Worm (Caenorhabditis elegans) whole organism, young adult: ENCODE results near the gene ZK1248.4.
A peak's percentile ranks its signal among the peaks of the same experiment; 100 is the strongest.

ENCODE experiments used
- B0019.2 ChIP-seq: fragments of 200-800 bp; sonication (Bioruptor generic); conservative IDR thresholded peaks from 2 replicates; pipeline ENCODE4 v1.3.6; 2022; ENCODE audit warnings: missing genetic modification reagents, missing genetic modification characterization, missing compliant biosample characterization
- B0261.1 ChIP-seq: sonication (generic microtip); optimal IDR thresholded peaks from 2 replicates; lab custom pipeline; 2016; ENCODE audit warnings: mild to moderate bottlenecking, missing genetic modification characterization, moderate library complexity, missing compliant biosample characterization
- B0336.3 ChIP-seq: fragments of 200-800 bp; sonication (Bioruptor generic); IDR thresholded peaks from 2 replicates; pipeline ENCODE4 v1.3.6; 2022; ENCODE audit warnings: missing genetic modification characterization, missing compliant biosample characterization
- C06A6.2 ChIP-seq: fragments of 200-800 bp; sonication (Bioruptor generic); conservative IDR thresholded peaks from 2 replicates; pipeline ENCODE4 v1.3.6; 2022; ENCODE audit warnings: missing genetic modification characterization, missing compliant biosample characterization
- F10E7.11 ChIP-seq: sonication (generic microtip); optimal IDR thresholded peaks from 2 replicates; lab custom pipeline; 2017; ENCODE audit warnings: mild to moderate bottlenecking, missing genetic modification characterization, moderate library complexity, missing compliant biosample characterization
- F23B12.7 ChIP-seq: sonication (generic microtip); optimal IDR thresholded peaks from 2 replicates; lab custom pipeline; 2017; ENCODE audit warnings: missing genetic modification characterization, mild to moderate bottlenecking, missing compliant biosample characterization, antibody characterized with exemption, moderate library complexity; ENCODE audit not compliant: insufficient read depth
- F33H1.4 ChIP-seq: fragments of 200-800 bp; sonication (Bioruptor generic); IDR thresholded peaks from 2 replicates; pipeline ENCODE4 v1.3.6; 2022; ENCODE audit warnings: missing genetic modification reagents, missing genetic modification characterization, missing compliant biosample characterization
- F37B4.10 ChIP-seq: fragments of 200-800 bp; sonication (Bioruptor generic); IDR thresholded peaks from 2 replicates; pipeline ENCODE4 v1.3.6; 2022; ENCODE audit warnings: missing genetic modification characterization, missing compliant biosample characterization
- F49E8.2 ChIP-seq: sonication (generic microtip); optimal IDR thresholded peaks from 3 replicates; lab custom pipeline; 2017; ENCODE audit warnings: missing genetic modification characterization, mild to moderate bottlenecking, missing compliant biosample characterization, antibody characterized with exemption, moderate library complexity; ENCODE audit not compliant: insufficient read depth
- F52B5.7 ChIP-seq: sonication (generic microtip); optimal IDR thresholded peaks from 2 replicates; lab custom pipeline; 2016; ENCODE audit warnings: mild to moderate bottlenecking, missing genetic modification characterization, missing compliant biosample characterization
- K12H6.12 ChIP-seq: fragments of 200-800 bp; sonication (Bioruptor generic); optimal IDR thresholded peaks from 2 replicates; lab custom pipeline; 2018; ENCODE audit warnings: mild to moderate bottlenecking, missing genetic modification characterization, missing compliant biosample characterization
- atf-7 ChIP-seq: sonication (generic microtip); optimal IDR thresholded peaks from 2 replicates; lab custom pipeline; 2017; ENCODE audit warnings: mild to moderate bottlenecking, missing genetic modification characterization, missing compliant biosample characterization
- athp-1 ChIP-seq: sonication (generic microtip); optimal IDR thresholded peaks from 2 replicates; lab custom pipeline; 2017; ENCODE audit warnings: mild to moderate bottlenecking, missing genetic modification characterization, missing compliant biosample characterization
- attf-5 ChIP-seq: fragments of 200-800 bp; sonication (Bioruptor generic); optimal IDR thresholded peaks from 2 replicates; lab custom pipeline; 2018; ENCODE audit warnings: mild to moderate bottlenecking, missing genetic modification characterization, missing compliant biosample characterization
- bed-1 ChIP-seq: fragments of 200-800 bp; sonication (Bioruptor generic); IDR thresholded peaks from 2 replicates; pipeline ENCODE4 v1.3.6; 2022; ENCODE audit warnings: missing genetic modification reagents, missing genetic modification characterization, missing compliant biosample characterization
- bed-2 ChIP-seq: fragments of 200-800 bp; sonication (Bioruptor generic); IDR thresholded peaks from 2 replicates; pipeline ENCODE4 v1.3.6; 2022; ENCODE audit warnings: missing genetic modification reagents, missing genetic modification characterization, missing compliant biosample characterization
- cebp-2 ChIP-seq: fragments of 200-800 bp; sonication (Bioruptor generic); IDR thresholded peaks from 2 replicates; pipeline ENCODE4 v1.3.6; 2022; ENCODE audit warnings: missing genetic modification characterization, missing compliant biosample characterization
- chd-7 ChIP-seq: sonication (generic microtip); optimal IDR thresholded peaks from 2 replicates; lab custom pipeline; 2016; ENCODE audit warnings: mild to moderate bottlenecking, missing genetic modification characterization, moderate library complexity, missing compliant biosample characterization
- dpff-1 ChIP-seq: sonication (generic microtip); optimal IDR thresholded peaks from 2 replicates; lab custom pipeline; 2017; ENCODE audit warnings: mild to moderate bottlenecking, missing genetic modification characterization, missing compliant biosample characterization
- hmg-20 ChIP-seq: fragments of 200-800 bp; sonication (Bioruptor generic); IDR thresholded peaks from 2 replicates; pipeline ENCODE4 v1.3.6; 2022; ENCODE audit warnings: missing genetic modification reagents, missing genetic modification characterization, missing compliant biosample characterization
- lin-35 ChIP-seq, 3 experiments: fragments of 150-350 bp in 2 of 3; sonication (generic microtip) in 1 of 3; optimal IDR thresholded peaks; 2 replicates each; lab custom pipeline; 2014 to 2018; ENCODE audit warnings: missing biosample characterization in 3 of 3, missing genetic modification characterization in 3 of 3, missing genetic modification reagents in 3 of 3
- lin-40 ChIP-seq: sonication (generic microtip); optimal IDR thresholded peaks from 2 replicates; lab custom pipeline; 2016; ENCODE audit warnings: missing genetic modification characterization, mild to moderate bottlenecking, missing compliant biosample characterization, missing genotype, missing genetic modification reagents
- lsl-1 ChIP-seq: fragments of 200-800 bp; sonication (Bioruptor generic); optimal IDR thresholded peaks from 2 replicates; lab custom pipeline; 2018; ENCODE audit warnings: mild to moderate bottlenecking, missing genetic modification characterization, moderate library complexity, missing compliant biosample characterization
- mel-28 ChIP-seq: sonication (generic microtip); optimal IDR thresholded peaks from 2 replicates; lab custom pipeline; 2016; ENCODE audit warnings: borderline replicate concordance, mild to moderate bottlenecking, missing genetic modification characterization, missing compliant biosample characterization
- nfyb-1 ChIP-seq: fragments of 200-800 bp; sonication (Bioruptor generic); IDR thresholded peaks from 2 replicates; pipeline ENCODE4 v1.3.6; 2022; ENCODE audit warnings: missing genetic modification reagents, missing genetic modification characterization, missing compliant biosample characterization
- pha-4 ChIP-seq: fragments of 150-350 bp; sonication (generic microtip); optimal IDR thresholded peaks from 2 replicates; lab custom pipeline; 2014; ENCODE audit warnings: missing biosample characterization, missing genetic modification reagents, missing genetic modification characterization
- rcor-1 ChIP-seq: fragments of 200-800 bp; sonication (Bioruptor generic); IDR thresholded peaks from 2 replicates; pipeline ENCODE4 v1.3.6; 2022; ENCODE audit warnings: missing genetic modification reagents, missing genetic modification characterization, missing compliant biosample characterization
- rec-8 ChIP-seq, 2 experiments: sonication (generic microtip); optimal IDR thresholded peaks; 2 replicates each; lab custom pipeline; 2016; ENCODE audit warnings: mild to moderate bottlenecking in 2 of 2, missing genetic modification characterization in 2 of 2, missing genetic modification reagents in 2 of 2, missing genotype in 2 of 2, missing biosample characterization in 1 of 2, missing compliant biosample characterization in 1 of 2, moderate library complexity in 1 of 2
- repo-1 ChIP-seq: sonication (generic microtip); optimal IDR thresholded peaks from 2 replicates; lab custom pipeline; 2017; ENCODE audit warnings: mild to moderate bottlenecking, missing genetic modification characterization, missing compliant biosample characterization
- rpc-1 ChIP-seq, 2 experiments: fragments of 150-350 bp in 1 of 2; sonication (generic microtip) in 1 of 2; optimal IDR thresholded peaks; 2 replicates each; lab custom pipeline; 2014 to 2018; ENCODE audit warnings: missing biosample characterization in 1 of 2, missing genetic modification characterization in 1 of 2, missing genetic modification reagents in 1 of 2, missing genotype in 1 of 2
- sdz-38 ChIP-seq: sonication (generic microtip); optimal IDR thresholded peaks from 2 replicates; lab custom pipeline; 2016; ENCODE audit warnings: missing genotype, missing genetic modification characterization, missing compliant biosample characterization
- snpc-3.4 ChIP-seq: sonication (generic microtip); optimal IDR thresholded peaks from 2 replicates; lab custom pipeline; 2017; ENCODE audit warnings: missing genetic modification characterization, mild to moderate bottlenecking, missing compliant biosample characterization, antibody characterized with exemption, moderate library complexity, missing genotype, missing genetic modification reagents
- snpc-4 ChIP-seq, 5 experiments: fragments of 150-350 bp in 1 of 5; sonication (generic microtip) in 4 of 5; optimal IDR thresholded peaks; 2 replicates each; lab custom pipeline; 2014 to 2018; ENCODE audit warnings: missing genetic modification characterization in 5 of 5, missing biosample characterization in 3 of 5, antibody characterized with exemption in 2 of 5, mild to moderate bottlenecking in 2 of 5, missing compliant biosample characterization in 2 of 5, missing genotype in 2 of 5, moderate library complexity in 2 of 5, missing genetic modification reagents in 1 of 5
- tbp1 ChIP-seq: fragments of 200-800 bp; sonication (Bioruptor generic); optimal IDR thresholded peaks from 2 replicates; lab custom pipeline; 2018; ENCODE audit warnings: mild to moderate bottlenecking, missing genetic modification characterization, missing compliant biosample characterization
- tbx-9 ChIP-seq: sonication (generic microtip); optimal IDR thresholded peaks from 2 replicates; lab custom pipeline; 2016; ENCODE audit warnings: borderline replicate concordance, missing genetic modification characterization, inconsistent platforms, missing compliant biosample characterization
- tlf-1 ChIP-seq: fragments of 200-800 bp; sonication (Bioruptor generic); optimal IDR thresholded peaks from 2 replicates; lab custom pipeline; 2018; ENCODE audit warnings: mild to moderate bottlenecking, missing genetic modification characterization, missing compliant biosample characterization
- xnd-1 ChIP-seq: sonication (generic microtip); optimal IDR thresholded peaks from 2 replicates; lab custom pipeline; 2016; ENCODE audit warnings: missing genotype, missing genetic modification reagents, missing genetic modification characterization, missing compliant biosample characterization
- zim-3 ChIP-seq: sonication (generic microtip); optimal IDR thresholded peaks from 2 replicates; lab custom pipeline; 2017; ENCODE audit warnings: mild to moderate bottlenecking, missing genetic modification characterization, moderate library complexity, missing compliant biosample characterization
- ztf-3 ChIP-seq: fragments of 200-800 bp; sonication (Bioruptor generic); optimal IDR thresholded peaks from 2 replicates; lab custom pipeline; 2018; ENCODE audit warnings: mild to moderate bottlenecking, missing genetic modification characterization, missing compliant biosample characterization
- ztf-6 ChIP-seq: fragments of 200-800 bp; sonication (Bioruptor generic); IDR thresholded peaks from 2 replicates; pipeline ENCODE4 v1.3.6; 2022; ENCODE audit warnings: missing genetic modification reagents, missing genetic modification characterization, missing compliant biosample characterization

ZK1248.4 gene

DNA sequence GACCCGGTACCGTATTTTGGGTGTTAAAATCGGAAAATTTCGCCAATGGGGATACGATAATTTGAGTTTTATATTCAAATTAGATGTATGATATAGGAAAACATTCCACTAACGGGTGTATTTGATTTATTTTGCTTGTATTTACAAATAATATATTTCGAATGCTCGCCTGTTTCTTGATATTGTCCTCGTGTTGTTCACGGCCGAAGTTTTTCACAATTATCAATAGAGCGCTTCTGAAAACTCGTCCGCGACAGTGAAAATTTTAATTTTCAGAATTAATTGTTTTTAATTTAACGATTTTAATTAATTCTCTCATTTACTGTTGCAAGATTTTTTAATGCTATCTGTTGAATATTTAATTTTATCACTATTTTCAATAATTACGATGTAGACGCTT is 1.3 kb downstream of the ZK1248.4 start (continued):
- TF ChIP-seq ztf-3 (GFP tag; lab: Kevin White, UChicago) (no peak), zim-3 (no peak), tbp1 (GFP tag; lab: Kevin White, UChicago) (peak; percentile 20), athp-1 (no peak), B0019.2 (no peak), C06A6.2 (GFP tag; lab: Robert Waterston, UW) (no peak), lin-40 (tag; lab: Kevin White, UChicago) (no peak), B0261.1 (no peak), mel-28 (tag; lab: Kevin White, UChicago) (no peak), rcor-1 (GFP tag; lab: Robert Waterston, UW) (peak; percentile 68), dpff-1 (tag; lab: Kevin White, UChicago) (no peak), F10E7.11 (tag; lab: Kevin White, UChicago) (no peak), xnd-1 (tag; lab: Kevin White, UChicago) (no peak), bed-2 (GFP tag; lab: Robert Waterston, UW) (0 out of 2 replicates have a peak, but pooled peaks have one; percentile 24), F52B5.7 (tag; lab: Kevin White, UChicago) (no peak), F23B12.7 (tag; lab: Kevin White, UChicago) (no peak), rec-8 (tag; optimal IDR thresholded peaks at IDR 0.05; lab: Kevin White, UChicago) (no peak), F37B4.10 (GFP tag; lab: Robert Waterston, UW) (no peak), snpc-4 (GFP tag; optimal IDR thresholded peaks at IDR 0.05; lab: Kevin White, UChicago) (no peak), snpc-4 (tag; optimal IDR thresholded peaks at IDR 0.05; lab: Kevin White, UChicago) (no peak), K12H6.12 (tag; lab: Kevin White, UChicago) (no peak), chd-7 (tag; lab: Kevin White, UChicago) (no peak), cebp-2 (no peak), lin-35 (GFP tag; optimal IDR thresholded peaks at IDR 0.05; lab: Kevin White, UChicago) (no peak), hmg-20 (GFP tag; lab: Robert Waterston, UW) (no peak), bed-1 (no peak), snpc-3.4 (tag; lab: Kevin White, UChicago) (no peak), repo-1 (tag; lab: Kevin White, UChicago) (no peak), rpc-1 (optimal IDR thresholded peaks at IDR 0.05; lab: Kevin White, UChicago) (no peak), rpc-1 (tag; optimal IDR thresholded peaks at IDR 0.05; lab: Kevin White, UChicago) (no peak), pha-4 (tag; lab: Kevin White, UChicago) (no peak), lsl-1 (GFP tag; lab: Kevin White, UChicago) (peak; percentile 58), tlf-1 (no peak), nfyb-1 (GFP tag; lab: Robert Waterston, UW) (no peak), tbx-9 (tag; lab: Kevin White, UChicago) (no peak), attf-5 (GFP tag; lab: Kevin White, UChicago) (peak; percentile 31), atf-7 (tag; lab: Kevin White, UChicago) (no peak), F49E8.2 (tag; lab: Kevin White, UChicago) (no peak), ztf-6 (GFP tag; lab: Robert Waterston, UW) (0 out of 2 replicates have a peak, but pooled peaks have one; percentile 47), F33H1.4 (GFP tag; lab: Robert Waterston, UW) (peak; percentile 39; the same call in 1 of the 2 replicates), sdz-38 (no peak), B0336.3 (GFP tag; lab: Robert Waterston, UW) (no peak)
